Worm (Caenorhabditis elegans): ENCODE measurements around the gene Y71H2AM.20.

Gene Y71H2AM.20

ce11 chrIII:2801800-2802515, 16.2 kb upstream of the Y71H2AM.20 start, which contains the start of the genes twk-45 and Y71H2AM.25:
Gene twk-45, minus strand, starts transcription at chrIII:2801900.
Gene Y71H2AM.25, plus strand, starts transcription at chrIII:2802465.
- TF ChIP-seq ztf-4 (tag; optimal IDR thresholded peaks at IDR 0.05): no peak
- no peak for TF ChIP-seq nhr-20 (tag; optimal IDR thresholded peaks at IDR 0.05)
- no peak for TF ChIP-seq snpc-4 (tag; optimal IDR thresholded peaks at IDR 0.05)
- TF ChIP-seq ama-1 (optimal IDR thresholded peaks at IDR 0.05): no peak
- no peak for TF ChIP-seq ceh-82 (tag; optimal IDR thresholded peaks at IDR 0.05)
- TF ChIP-seq nhr-12 (tag; optimal IDR thresholded peaks at IDR 0.05): no peak
- no peak for TF ChIP-seq sup-37 (GFP tag; optimal IDR thresholded peaks at IDR 0.05)
- TF ChIP-seq ceh-90 (tag; optimal IDR thresholded peaks at IDR 0.05): no peak
- no peak for TF ChIP-seq C16A3.4 (tag; optimal IDR thresholded peaks at IDR 0.05)
- no peak for TF ChIP-seq nhr-28 (tag; optimal IDR thresholded peaks at IDR 0.05)
- no peak for TF ChIP-seq dsc-1 (tag; optimal IDR thresholded peaks at IDR 0.05)
- no peak for TF ChIP-seq nhr-47 (tag; optimal IDR thresholded peaks at IDR 0.05)
- TF ChIP-seq nhr-237 (tag; optimal IDR thresholded peaks at IDR 0.05): no peak
- TF ChIP-seq fkh-4 (tag; optimal IDR thresholded peaks at IDR 0.05; ENCODE audit: borderline replicate concordance): no peak
- TF ChIP-seq lin-13 (GFP tag; optimal IDR thresholded peaks at IDR 0.05): no peak
- no peak for TF ChIP-seq fos-1 (tag; optimal IDR thresholded peaks at IDR 0.05)
- no peak for TF ChIP-seq jun-1 (tag; optimal IDR thresholded peaks at IDR 0.05)
- TF ChIP-seq blmp-1 (tag; optimal IDR thresholded peaks at IDR 0.05): no peak
- TF ChIP-seq mef-2 (tag; optimal IDR thresholded peaks at IDR 0.05): no peak

- no peak for TF ChIP-seq ztf-11 (tag; optimal IDR thresholded peaks at IDR 0.05)
- TF ChIP-seq nhr-84 (tag; optimal IDR thresholded peaks at IDR 0.05): no peak
- no peak for TF ChIP-seq alr-1 (tag; optimal IDR thresholded peaks at IDR 0.05; ENCODE audit: borderline replicate concordance)
- no peak for TF ChIP-seq unc-30 (tag; optimal IDR thresholded peaks at IDR 0.05)
- no peak for TF ChIP-seq nhr-19 (GFP tag; conservative IDR thresholded peaks at IDR 0.05)
- TF ChIP-seq nhr-77 (tag; optimal IDR thresholded peaks at IDR 0.05): no peak
- no peak for TF ChIP-seq ceh-90 (tag; optimal IDR thresholded peaks at IDR 0.05)
These were observed 15.0 kb upstream of the Y71H2AM.20 start for ce11 chrIII:2800743-2801142.

ce11 chrIII:2795442-2796023, 9.8 kb upstream of the Y71H2AM.20 start:
- TF ChIP-seq hlh-4 (tag; optimal IDR thresholded peaks at IDR 0.05) (no peak), mef-2 (tag; optimal IDR thresholded peaks at IDR 0.05) (no peak), ztf-4 (tag; optimal IDR thresholded peaks at IDR 0.05) (no peak), unc-30 (tag; optimal IDR thresholded peaks at IDR 0.05) (no peak), nhr-19 (GFP tag; conservative IDR thresholded peaks at IDR 0.05) (peak; percentile 20; the same call in 1 of the 2 replicates), nhr-28 (tag; optimal IDR thresholded peaks at IDR 0.05) (no peak), nhr-77 (tag; optimal IDR thresholded peaks at IDR 0.05) (no peak), lin-14 (GFP tag; optimal IDR thresholded peaks at IDR 0.05) (no peak), snpc-4 (tag; optimal IDR thresholded peaks at IDR 0.05) (peak; percentile 6)

ce11 chrIII:2794057-2794456, 8.3 kb upstream of the Y71H2AM.20 start:
- no peak for TF ChIP-seq mdl-1 (tag; optimal IDR thresholded peaks at IDR 0.05)
- TF ChIP-seq lin-13 (GFP tag; optimal IDR thresholded peaks at IDR 0.05): no peak
- TF ChIP-seq rnt-1 (tag; optimal IDR thresholded peaks at IDR 0.05): no peak
- TF ChIP-seq zip-4 (GFP tag; optimal IDR thresholded peaks at IDR 0.05): no peak
- no peak for TF ChIP-seq aha-1 (tag; optimal IDR thresholded peaks at IDR 0.05)
- TF ChIP-seq C16A3.4 (tag; optimal IDR thresholded peaks at IDR 0.05): no peak
- TF ChIP-seq elt-3 (tag; optimal IDR thresholded peaks at IDR 0.05): no peak
- no peak for TF ChIP-seq tlp-1 (tag; optimal IDR thresholded peaks at IDR 0.05)
- no peak for TF ChIP-seq Y116A8C.19 (tag; optimal IDR thresholded peaks at IDR 0.05; ENCODE audit: borderline replicate concordance)
- TF ChIP-seq ces-1 (GFP tag; optimal IDR thresholded peaks at IDR 0.05): no peak
- TF ChIP-seq isw-1 (GFP tag; IDR thresholded peaks at IDR 0.05): no peak
- TF ChIP-seq nhr-76 (tag; optimal IDR thresholded peaks at IDR 0.05): no peak
- TF ChIP-seq irx-1 (tag; optimal IDR thresholded peaks at IDR 0.05): no peak
- TF ChIP-seq mab-9 (GFP tag; IDR thresholded peaks at IDR 0.05): no peak
- TF ChIP-seq unc-62 (GFP tag; optimal IDR thresholded peaks at IDR 0.05): no peak
- TF ChIP-seq lin-39 (tag; optimal IDR thresholded peaks at IDR 0.05): no peak
- no peak for TF ChIP-seq mef-2 (tag; optimal IDR thresholded peaks at IDR 0.05)

All from whole organism, L1 larva.